Worm (Caenorhabditis elegans): ENCODE results near the gene nhr-59.
"Not testable (repeated sequence)": the region's sequence is repeated elsewhere in the genome, so short reads cannot be mapped to it uniquely, and the experiment has no call there.

ce11 chrV:2321001-2321400, 42.9 kb upstream of the nhr-59 start, which contains the start of gene Y19D10B.6:
- not testable (repeated sequence) for TF ChIP-seq snpc-4 (tag; optimal IDR thresholded peaks at IDR 0.05); daf-19 (GFP tag; conservative IDR thresholded peaks at IDR 0.05); lin-13 (GFP tag; optimal IDR thresholded peaks at IDR 0.05); jun-1 (tag; optimal IDR thresholded peaks at IDR 0.05); ZK546.5 (tag; optimal IDR thresholded peaks at IDR 0.05); aly-2 (tag; optimal IDR thresholded peaks at IDR 0.05); unc-39 (tag; optimal IDR thresholded peaks at IDR 0.05)
